Worm (Caenorhabditis elegans): Measurements from ENCODE around the gene F10E9.1.

- no peak for TF ChIP-seq dao-5 (tag; optimal IDR thresholded peaks at IDR 0.05)
- no peak for TF ChIP-seq him-1 (tag; optimal IDR thresholded peaks at IDR 0.05)
- no peak for TF ChIP-seq W03F9.2 (tag; optimal IDR thresholded peaks at IDR 0.05)
Observed at ce11 chrIII:8320183-8320582, 2.8 kb upstream of the F10E9.1 start, which contains the start of gene F10E9.10.

Data from whole organism, L4/young adult.